Worm (Caenorhabditis elegans) whole organism, L2 larva: Measurements from ENCODE around the gene C46C2.6.

Source experiments
- R02D3.7 ChIP-seq: fragments of 150-350 bp; optimal IDR thresholded peaks from 2 replicates; lab custom pipeline; 2014; ENCODE audit warnings: missing biosample characterization, missing genetic modification characterization
- ama-1 ChIP-seq: fragments of 150-350 bp; optimal IDR thresholded peaks from 2 replicates; lab custom pipeline; 2018; ENCODE audit warnings: inconsistent platforms
- ceh-82 ChIP-seq: fragments of 150-350 bp; optimal IDR thresholded peaks from 2 replicates; lab custom pipeline; 2014; ENCODE audit warnings: missing biosample characterization, missing genetic modification characterization
- egl-27 ChIP-seq: sonication (generic microtip); optimal IDR thresholded peaks from 3 replicates; lab custom pipeline; 2017; ENCODE audit warnings: missing biosample characterization, missing genetic modification reagents, missing genetic modification characterization
- fos-1 ChIP-seq: fragments of 150-350 bp; optimal IDR thresholded peaks from 2 replicates; lab custom pipeline; 2014; ENCODE audit warnings: missing biosample characterization, missing genetic modification characterization
- lin-39 ChIP-seq: fragments of 150-350 bp; optimal IDR thresholded peaks from 2 replicates; lab custom pipeline; 2014; ENCODE audit warnings: missing biosample characterization, missing genetic modification reagents, missing genetic modification characterization
- mbf-1 ChIP-seq: sonication (generic microtip); optimal IDR thresholded peaks from 2 replicates; lab custom pipeline; 2017; ENCODE audit warnings: missing biosample characterization, missing genetic modification characterization
- nhr-11 ChIP-seq: fragments of 150-350 bp; optimal IDR thresholded peaks from 2 replicates; lab custom pipeline; 2014; ENCODE audit warnings: missing biosample characterization, missing genetic modification characterization
- nhr-129 ChIP-seq: fragments of 150-350 bp; optimal IDR thresholded peaks from 2 replicates; lab custom pipeline; 2014; ENCODE audit warnings: missing biosample characterization, missing genetic modification characterization
- nhr-77 ChIP-seq: fragments of 150-350 bp; optimal IDR thresholded peaks from 2 replicates; lab custom pipeline; 2014; ENCODE audit warnings: missing biosample characterization, missing genetic modification characterization
- skn-1 ChIP-seq: sonication (generic microtip); optimal IDR thresholded peaks from 2 replicates; lab custom pipeline; 2017; ENCODE audit warnings: missing biosample characterization, missing genetic modification characterization
- sma-9 ChIP-seq, 2 experiments: fragments of 150-350 bp in 1 of 2; sonication (generic microtip) in 1 of 2; optimal IDR thresholded peaks; 2 replicates each; lab custom pipeline; 2014 to 2016; ENCODE audit warnings: missing genetic modification characterization in 2 of 2, mild to moderate bottlenecking in 1 of 2, missing biosample characterization in 1 of 2, missing compliant biosample characterization in 1 of 2, missing genetic modification reagents in 1 of 2, moderate library complexity in 1 of 2
- snpc-4 ChIP-seq: fragments of 150-350 bp; optimal IDR thresholded peaks from 2 replicates; lab custom pipeline; 2014; ENCODE audit warnings: missing biosample characterization, missing genetic modification characterization
- ztf-1 ChIP-seq: fragments of 200-800 bp; sonication (Bioruptor generic); conservative IDR thresholded peaks from 2 replicates; pipeline ENCODE4 v1.3.6; 2022; ENCODE audit warnings: missing genetic modification characterization, missing compliant biosample characterization

ce11 chrIV:9216956-9217355 lies 4.7 kb downstream of the C46C2.6 start:
- TF ChIP-seq nhr-11 = no peak
- TF ChIP-seq ama-1 (lab: Kevin White, UChicago) = no peak
- TF ChIP-seq nhr-77 (tag; lab: Kevin White, UChicago) = no peak
- TF ChIP-seq lin-39 (tag; lab: Kevin White, UChicago) = no peak
- no peak for TF ChIP-seq snpc-4 (tag; lab: Kevin White, UChicago)
- TF ChIP-seq R02D3.7 = no peak
- peak; percentile 69 for TF ChIP-seq fos-1 (tag; lab: Kevin White, UChicago)
- TF ChIP-seq sma-9 (GFP tag; optimal IDR thresholded peaks at IDR 0.05; lab: Kevin White, UChicago) = peak; percentile 36
- TF ChIP-seq sma-9 (tag; optimal IDR thresholded peaks at IDR 0.05; lab: Kevin White, UChicago) = no peak
- no peak for TF ChIP-seq mbf-1 (tag; lab: Kevin White, UChicago)
- TF ChIP-seq ceh-82 = no peak
- TF ChIP-seq egl-27 = no peak
- TF ChIP-seq skn-1 (tag; lab: Kevin White, UChicago) = no peak
- TF ChIP-seq nhr-129 = peak; percentile 74
- TF ChIP-seq ztf-1 = no peak
